Fruit fly (Drosophila melanogaster): ENCODE measurements around the gene Tango4.

Tango4 gene

dm6 chrX:12014800-12015389, 6.0 kb upstream of the Tango4 start (continued):
- no peak for TF ChIP-seq CG4617 (GFP tag; optimal IDR thresholded peaks at IDR 0.05; ENCODE audit: borderline replicate concordance)
- TF ChIP-seq Sox100B (GFP tag; optimal IDR thresholded peaks at IDR 0.05) = peak; percentile 3
- no peak for TF ChIP-seq CG43689 (GFP tag; IDR thresholded peaks at IDR 0.05)
- no peak for TF ChIP-seq CG3163 (GFP tag; optimal IDR thresholded peaks at IDR 0.05)
- no peak for TF ChIP-seq fd102C (GFP tag; optimal IDR thresholded peaks at IDR 0.05)
- no peak for TF ChIP-seq Oaz (GFP tag; IDR thresholded peaks at IDR 0.05)
- no peak for TF ChIP-seq CG3838 (GFP tag; optimal IDR thresholded peaks at IDR 0.05)
- TF ChIP-seq fu2 (GFP tag; optimal IDR thresholded peaks at IDR 0.05) = no peak
- no peak for TF ChIP-seq sd (tag; optimal IDR thresholded peaks at IDR 0.05)
- TF ChIP-seq CG12942 (GFP tag; optimal IDR thresholded peaks at IDR 0.05) = no peak
- no peak for TF ChIP-seq Asciz (GFP tag; optimal IDR thresholded peaks at IDR 0.05)
- peak; percentile 29 for TF ChIP-seq unpg (GFP tag; optimal IDR thresholded peaks at IDR 0.05)
- peak; percentile 8 for TF ChIP-seq Hr3 (GFP tag; optimal IDR thresholded peaks at IDR 0.05)
- peak; percentile 5 for TF ChIP-seq CHES-1-like (GFP tag; optimal IDR thresholded peaks at IDR 0.05)
- TF ChIP-seq Fer2 (tag; optimal IDR thresholded peaks at IDR 0.05) = no peak
- no peak for TF ChIP-seq jigr1 (GFP tag; IDR thresholded peaks at IDR 0.05)
- peak; percentile 36 for TF ChIP-seq CG9727 (GFP tag; optimal IDR thresholded peaks at IDR 0.05)
- TF ChIP-seq CkIIα-i1 (GFP tag; IDR thresholded peaks at IDR 0.05) = no peak
- TF ChIP-seq CG7839 (tag; optimal IDR thresholded peaks at IDR 0.05) = peak; percentile 44
- TF ChIP-seq CG10654 (GFP tag; optimal IDR thresholded peaks at IDR 0.05) = no peak
- no peak for TF ChIP-seq Dip2 (GFP tag; IDR thresholded peaks at IDR 0.05)
- TF ChIP-seq Scr (GFP tag; IDR thresholded peaks at IDR 0.05; ENCODE audit: partially characterized antibody) = no peak
- no peak for TF ChIP-seq insv (GFP tag; optimal IDR thresholded peaks at IDR 0.05)
- peak; percentile 6 for TF ChIP-seq pum (GFP tag; optimal IDR thresholded peaks at IDR 0.05)
- TF ChIP-seq CG30403 (GFP tag; optimal IDR thresholded peaks at IDR 0.05) = peak; percentile 36
- TF ChIP-seq CG31224 (GFP tag; IDR thresholded peaks at IDR 0.05) = no peak
- peak; percentile 69 for TF ChIP-seq vvl (GFP tag; IDR thresholded peaks at IDR 0.05)
- TF ChIP-seq CG18599 (GFP tag; optimal IDR thresholded peaks at IDR 0.05) = peak; percentile 29
- TF ChIP-seq mirr (GFP tag; optimal IDR thresholded peaks at IDR 0.05) = no peak
- TF ChIP-seq Mes4 (GFP tag; optimal IDR thresholded peaks at IDR 0.05) = no peak
- no peak; the same call in none of the 2 replicates for TF ChIP-seq Drgx (GFP tag; IDR thresholded peaks at IDR 0.05)
- TF ChIP-seq h (optimal IDR thresholded peaks at IDR 0.05) = no peak
- no peak for TF ChIP-seq ro (GFP tag; IDR thresholded peaks at IDR 0.05)
- TF ChIP-seq Atf6 (GFP tag; IDR thresholded peaks at IDR 0.05) = no peak
- no peak; the same call in 1 of the 2 replicates for TF ChIP-seq ttk (GFP tag; IDR thresholded peaks at IDR 0.05)
- TF ChIP-seq dmrt99B (tag; optimal IDR thresholded peaks at IDR 0.05) = no peak
- peak; percentile 29; the same call in 1 of the 2 replicates for TF ChIP-seq ap (GFP tag; IDR thresholded peaks at IDR 0.05)
- TF ChIP-seq Hr78 (GFP tag; optimal IDR thresholded peaks at IDR 0.05) = no peak
- no peak for TF ChIP-seq Antp (GFP tag; optimal IDR thresholded peaks at IDR 0.05)
- TF ChIP-seq CG9609 (GFP tag; optimal IDR thresholded peaks at IDR 0.05) = peak; percentile 19
- TF ChIP-seq cwo (GFP tag; optimal IDR thresholded peaks at IDR 0.05) = no peak
- peak; percentile 74 for TF ChIP-seq Ets65A (GFP tag)
- TF ChIP-seq CG17359 (tag; optimal IDR thresholded peaks at IDR 0.05) = peak; percentile 23
- TF ChIP-seq cad (GFP tag; optimal IDR thresholded peaks at IDR 0.05) = no peak
- TF ChIP-seq D19B (GFP tag; optimal IDR thresholded peaks at IDR 0.05) = peak; percentile 9
- no peak for TF ChIP-seq CG16779 (GFP tag; IDR thresholded peaks at IDR 0.05)
- peak; percentile 28 for TF ChIP-seq tin (GFP tag; optimal IDR thresholded peaks at IDR 0.05)
- no peak for TF ChIP-seq gcm2 (GFP tag; optimal IDR thresholded peaks at IDR 0.05)
- no peak for TF ChIP-seq run (tag; optimal IDR thresholded peaks at IDR 0.05)
- TF ChIP-seq CG1529 (GFP tag; optimal IDR thresholded peaks at IDR 0.05) = no peak
- TF ChIP-seq CG33213 (GFP tag; optimal IDR thresholded peaks at IDR 0.05) = no peak
- TF ChIP-seq CG31441 (GFP tag; IDR thresholded peaks at IDR 0.05) = no peak; the same call in 1 of the 2 replicates

Data from whole organism, embryonic.